Fruit fly (Drosophila melanogaster) S2 (cell line): ENCODE data around the gene Dnaaf6.

Experiments
- CG8478 ChIP-seq: fragments of >200 bp; optimal IDR thresholded peaks from 2 replicates; lab custom pipeline; 2018
- CTCF ChIP-seq, 2 experiments: fragments of >200 bp; optimal IDR thresholded peaks; 2 replicates each; lab custom pipeline; 2018

DNA sequence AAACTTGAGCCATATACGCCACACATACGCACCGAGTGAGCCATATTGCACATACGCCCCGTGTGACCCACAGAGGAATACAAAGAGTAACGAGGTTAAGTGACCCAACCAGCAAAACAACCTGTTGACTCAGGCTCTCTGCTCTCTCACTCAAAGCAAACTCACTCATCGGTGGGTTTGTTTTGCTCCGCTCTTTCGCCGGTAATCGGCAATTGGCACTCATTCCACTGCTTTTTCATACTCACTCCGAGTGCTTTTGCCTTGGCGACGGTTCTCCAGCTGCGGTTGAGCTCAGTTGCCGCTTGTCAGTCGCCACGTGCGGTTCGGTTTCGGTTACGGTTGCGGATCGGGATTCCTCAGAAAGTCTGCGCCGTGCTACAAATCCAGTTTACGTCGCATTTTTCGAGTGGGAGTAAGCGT is 21.9 kb downstream of the Dnaaf6 start:
- no peak for TF ChIP-seq CG8478 (lab: Kevin White, UChicago)
- no peak for TF ChIP-seq CTCF (optimal IDR thresholded peaks at IDR 0.05; lab: Kevin White, UChicago)
